Fruit fly (Drosophila melanogaster) whole organism, embryonic: ENCODE data around the gene CG4461.

Experiments
- Adf1 ChIP-seq: fragments of 200-800 bp; sonication (Bioruptor generic); IDR thresholded peaks from 2 replicates; pipeline ENCODE4 v1.3.6; 2022; ENCODE audit warnings: missing biosample characterization, missing genetic modification characterization
- Atf6 ChIP-seq: fragments of 200-800 bp; sonication (Bioruptor generic); IDR thresholded peaks from 2 replicates; pipeline ENCODE4 v1.3.6; 2022; ENCODE audit warnings: missing biosample characterization, missing genetic modification characterization
- BtbVII ChIP-seq: fragments of 200-800 bp; sonication (Bioruptor generic); optimal IDR thresholded peaks from 3 replicates; lab custom pipeline; 2017; ENCODE audit warnings: missing biosample characterization, mild to moderate bottlenecking, missing genetic modification characterization
- CG11247 ChIP-seq: fragments of 200-800 bp; sonication (Bioruptor generic); IDR thresholded peaks from 2 replicates; pipeline ENCODE4 v1.3.6; 2022; ENCODE audit warnings: missing biosample characterization, missing genetic modification characterization
- CG12769 ChIP-seq: fragments of 200-800 bp; sonication (Bioruptor generic); optimal IDR thresholded peaks from 2 replicates; lab custom pipeline; 2019; ENCODE audit warnings: missing biosample characterization, mild to moderate bottlenecking, missing genetic modification characterization, moderate library complexity
- CG13287 ChIP-seq: fragments of 200-800 bp; sonication (Bioruptor generic); IDR thresholded peaks from 2 replicates; pipeline ENCODE4 v1.3.6; 2022; ENCODE audit warnings: missing biosample characterization, missing genetic modification characterization; ENCODE audit not compliant: partially characterized antibody
- CG13296 ChIP-seq: fragments of 200-800 bp; sonication (Bioruptor generic); optimal IDR thresholded peaks from 3 replicates; lab custom pipeline; 2018; ENCODE audit warnings: missing biosample characterization, mild to moderate bottlenecking, missing genetic modification characterization
- CG13894 ChIP-seq: fragments of 200-800 bp; sonication (Bioruptor generic); optimal IDR thresholded peaks from 3 replicates; lab custom pipeline; 2018; ENCODE audit warnings: missing biosample characterization, mild to moderate bottlenecking, missing genetic modification characterization, moderate library complexity
- CG14710 ChIP-seq: fragments of 200-800 bp; sonication (Bioruptor generic); optimal IDR thresholded peaks from 3 replicates; lab custom pipeline; 2019; ENCODE audit warnings: missing biosample characterization, mild to moderate bottlenecking, missing genetic modification characterization, moderate library complexity
- CG1647 ChIP-seq: fragments of 200-800 bp; sonication (Bioruptor generic); optimal IDR thresholded peaks from 3 replicates; lab custom pipeline; 2016; ENCODE audit warnings: missing biosample characterization, missing genetic modification characterization
- CG16813 ChIP-seq: fragments of 200-800 bp; sonication (Bioruptor generic); IDR thresholded peaks from 3 replicates; pipeline ENCODE4 v1.3.6; 2022; ENCODE audit warnings: missing biosample characterization, missing genetic modification characterization; ENCODE audit not compliant: partially characterized antibody
- CG17568 ChIP-seq: fragments of 200-800 bp; sonication (Bioruptor generic); optimal IDR thresholded peaks from 2 replicates; lab custom pipeline; 2018; ENCODE audit warnings: missing biosample characterization, mild to moderate bottlenecking, missing genetic modification characterization, moderate library complexity
- CG17802 ChIP-seq: fragments of 200-800 bp; sonication (Bioruptor generic); optimal IDR thresholded peaks from 2 replicates; lab custom pipeline; 2018; ENCODE audit warnings: missing biosample characterization, mild to moderate bottlenecking, missing genetic modification characterization, moderate library complexity
- CG18764 ChIP-seq: fragments of 200-800 bp; sonication (Bioruptor generic); optimal IDR thresholded peaks from 3 replicates; lab custom pipeline; 2016; ENCODE audit warnings: missing biosample characterization, missing genetic modification characterization
- CG2199 ChIP-seq: fragments of 200-800 bp; sonication (Bioruptor generic); IDR thresholded peaks from 3 replicates; pipeline ENCODE4 v1.3.6; 2022; ENCODE audit warnings: missing biosample characterization, missing genetic modification characterization
- CG34376 ChIP-seq: fragments of 200-800 bp; sonication (Bioruptor generic); optimal IDR thresholded peaks from 2 replicates; lab custom pipeline; 2018; ENCODE audit warnings: missing biosample characterization, mild to moderate bottlenecking, missing genetic modification characterization
- CG3995 ChIP-seq: fragments of 200-800 bp; sonication (Bioruptor generic); optimal IDR thresholded peaks from 3 replicates; lab custom pipeline; 2016; ENCODE audit warnings: missing biosample characterization, missing genetic modification characterization
- CG5245 ChIP-seq: fragments of 200-800 bp; sonication (Bioruptor generic); optimal IDR thresholded peaks from 3 replicates; lab custom pipeline; 2016; ENCODE audit warnings: missing biosample characterization, missing genetic modification characterization
- CG6654 ChIP-seq: fragments of 200-800 bp; sonication (Bioruptor generic); optimal IDR thresholded peaks from 2 replicates; lab custom pipeline; 2017; ENCODE audit warnings: missing biosample characterization, mild to moderate bottlenecking, missing genetic modification characterization
- CG6765 ChIP-seq: fragments of 200-800 bp; sonication (Bioruptor generic); optimal IDR thresholded peaks from 3 replicates; lab custom pipeline; 2017; ENCODE audit warnings: missing biosample characterization, mild to moderate bottlenecking, missing genetic modification characterization
- CG7839 ChIP-seq: fragments of 200-800 bp; sonication (Bioruptor generic); optimal IDR thresholded peaks from 3 replicates; lab custom pipeline; 2018; ENCODE audit warnings: missing biosample characterization, mild to moderate bottlenecking, missing genetic modification characterization, moderate library complexity
- CG9437 ChIP-seq: fragments of 200-800 bp; sonication (Bioruptor generic); optimal IDR thresholded peaks from 2 replicates; lab custom pipeline; 2018; ENCODE audit warnings: missing biosample characterization, mild to moderate bottlenecking, missing genetic modification characterization
- Camta ChIP-seq: fragments of 200-800 bp; sonication (Bioruptor generic); optimal IDR thresholded peaks from 2 replicates; lab custom pipeline; 2016; ENCODE audit warnings: missing biosample characterization, missing genetic modification characterization
- CoRest ChIP-seq: fragments of 200-800 bp; sonication (Bioruptor generic); optimal IDR thresholded peaks from 3 replicates; lab custom pipeline; 2018; ENCODE audit warnings: missing biosample characterization, mild to moderate bottlenecking, missing genetic modification characterization, moderate library complexity
- Dll ChIP-seq: fragments of 200-800 bp; sonication (Bioruptor generic); IDR thresholded peaks from 4 replicates; pipeline ENCODE4 v1.3.6; 2022; ENCODE audit warnings: missing biosample characterization, missing genetic modification characterization; ENCODE audit not compliant: partially characterized antibody
- E2f1 ChIP-seq: fragments of 200-800 bp; sonication (Bioruptor generic); IDR thresholded peaks from 2 replicates; pipeline ENCODE4 v1.3.6; 2022; ENCODE audit warnings: missing biosample characterization, missing genetic modification characterization
- Gug ChIP-seq: fragments of 200-800 bp; sonication (Bioruptor generic); IDR thresholded peaks from 4 replicates; pipeline ENCODE4 v1.3.6; 2022; ENCODE audit warnings: missing biosample characterization, missing genetic modification characterization
- Kr ChIP-seq: fragments of 200-800 bp; sonication (Bioruptor generic); optimal IDR thresholded peaks from 2 replicates; lab custom pipeline; 2017; ENCODE audit warnings: missing biosample characterization, mild to moderate bottlenecking, missing genetic modification characterization
- MESR4 ChIP-seq: fragments of 200-800 bp; sonication (Bioruptor generic); optimal IDR thresholded peaks from 2 replicates; lab custom pipeline; 2018; ENCODE audit warnings: missing biosample characterization, mild to moderate bottlenecking, missing genetic modification characterization, moderate library complexity
- Mad ChIP-seq: fragments of 200-800 bp; sonication (Bioruptor generic); optimal IDR thresholded peaks from 2 replicates; lab custom pipeline; 2016; ENCODE audit warnings: missing biosample characterization, missing genetic modification characterization
- Med ChIP-seq: fragments of 200-800 bp; sonication (Bioruptor generic); peaks from one replicate; lab custom pipeline; 2016; ENCODE audit warnings: missing biosample characterization, missing genetic modification characterization, mild to moderate bottlenecking, inconsistent platforms, moderate library complexity
- Nf-YC ChIP-seq: fragments of 200-800 bp; optimal IDR thresholded peaks from 3 replicates; lab custom pipeline; 2019; ENCODE audit warnings: missing biosample characterization, mild to moderate bottlenecking, missing genetic modification characterization, moderate library complexity
- Scr ChIP-seq: fragments of 200-800 bp; sonication (Bioruptor generic); IDR thresholded peaks from 2 replicates; pipeline ENCODE4 v1.3.6; 2022; ENCODE audit warnings: missing biosample characterization, missing genetic modification characterization; ENCODE audit not compliant: partially characterized antibody
- Sox100B ChIP-seq: fragments of 200-800 bp; sonication (Bioruptor generic); optimal IDR thresholded peaks from 3 replicates; lab custom pipeline; 2018; ENCODE audit warnings: missing biosample characterization, mild to moderate bottlenecking, missing genetic modification characterization
- Stat92E ChIP-seq, 3 experiments: fragments of >200 bp in 2 of 3; fragments of 200-800 bp in 1 of 3; sonication (Bioruptor generic) in 1 of 3; optimal IDR thresholded peaks; 2 replicates each; lab custom pipeline; 2017 to 2019; ENCODE audit warnings: missing biosample characterization in 3 of 3, missing genetic modification characterization in 3 of 3, mild to moderate bottlenecking in 1 of 3, moderate library complexity in 1 of 3
- abd-A ChIP-seq: fragments of 200-800 bp; sonication (Bioruptor generic); optimal IDR thresholded peaks from 3 replicates; lab custom pipeline; 2019; ENCODE audit warnings: missing biosample characterization, mild to moderate bottlenecking, missing genetic modification characterization, moderate library complexity
- bowl ChIP-seq: fragments of 200-800 bp; sonication (Bioruptor generic); IDR thresholded peaks from 2 replicates; pipeline ENCODE4 v1.3.6; 2022; ENCODE audit warnings: missing biosample characterization, missing genetic modification characterization
- chinmo ChIP-seq: fragments of 200-800 bp; sonication (Bioruptor generic); IDR thresholded peaks from 4 replicates; pipeline ENCODE4 v1.3.6; 2022; ENCODE audit warnings: missing biosample characterization, missing genetic modification characterization; ENCODE audit not compliant: partially characterized antibody
- ci ChIP-seq: fragments of 200-800 bp; sonication (Bioruptor generic); IDR thresholded peaks from 3 replicates; pipeline ENCODE4 v1.3.6; 2022; ENCODE audit warnings: missing biosample characterization, missing genetic modification characterization
- gcm ChIP-seq: fragments of 200-800 bp; sonication (Bioruptor generic); optimal IDR thresholded peaks from 2 replicates; lab custom pipeline; 2019; ENCODE audit warnings: missing biosample characterization, mild to moderate bottlenecking, missing genetic modification characterization, moderate library complexity
- hkb ChIP-seq, 2 experiments: fragments of 200-800 bp in 1 of 2; fragments of >200 bp in 1 of 2; sonication (Bioruptor generic) in 1 of 2; IDR thresholded peaks in 1 of 2; optimal IDR thresholded peaks in 1 of 2; 2 replicates each; pipeline versions ENCODE4 v1.3.6 to Lab custom; 2017 to 2022; ENCODE audit warnings: missing biosample characterization in 1 of 2, missing genetic modification characterization in 1 of 2
- ind ChIP-seq: fragments of 200-800 bp; sonication (Bioruptor generic); optimal IDR thresholded peaks from 3 replicates; lab custom pipeline; 2016; ENCODE audit warnings: missing biosample characterization, missing genetic modification characterization
- jigr1 ChIP-seq: fragments of 200-800 bp; sonication (Bioruptor generic); IDR thresholded peaks from 3 replicates; pipeline ENCODE4 v1.3.6; 2022; ENCODE audit warnings: missing biosample characterization, missing genetic modification characterization
- kay ChIP-seq: fragments of 200-800 bp; sonication (Bioruptor generic); optimal IDR thresholded peaks from 2 replicates; lab custom pipeline; 2016; ENCODE audit warnings: missing biosample characterization, missing genetic modification characterization
- odd ChIP-seq: fragments of 200-800 bp; sonication (Bioruptor generic); optimal IDR thresholded peaks from 2 replicates; lab custom pipeline; 2017; ENCODE audit warnings: missing biosample characterization, mild to moderate bottlenecking, missing genetic modification characterization
- prd ChIP-seq, 3 experiments: fragments of >200 bp in 2 of 3; fragments of 200-800 bp in 1 of 3; sonication (Bioruptor generic) in 1 of 3; optimal IDR thresholded peaks in 2 of 3; IDR thresholded peaks in 1 of 3; 2 replicates in 2 of 3; 3 replicates in 1 of 3; pipeline versions ENCODE4 v1.3.6 to Lab custom; 2017 to 2022; ENCODE audit warnings: missing biosample characterization in 1 of 3, missing genetic modification characterization in 1 of 3
- so ChIP-seq: fragments of 200-800 bp; sonication (Bioruptor generic); IDR thresholded peaks from 3 replicates; pipeline ENCODE4 v1.3.6; 2022; ENCODE audit warnings: missing biosample characterization, missing genetic modification characterization
- sug ChIP-seq: fragments of 200-800 bp; optimal IDR thresholded peaks from 2 replicates; lab custom pipeline; 2019; ENCODE audit warnings: missing biosample characterization, mild to moderate bottlenecking, missing genetic modification characterization, moderate library complexity
- zf30C ChIP-seq: fragments of 200-800 bp; sonication (Bioruptor generic); optimal IDR thresholded peaks from 3 replicates; lab custom pipeline; 2018; ENCODE audit warnings: missing biosample characterization, mild to moderate bottlenecking, missing genetic modification characterization
- zfh1 ChIP-seq: fragments of 200-800 bp; sonication (Bioruptor generic); IDR thresholded peaks from 3 replicates; pipeline ENCODE4 v1.3.6; 2022; ENCODE audit warnings: missing biosample characterization, missing genetic modification characterization

Gene CG4461

dm6 chr3L:9360217-9360692 is 15.0 kb upstream of the CG4461 start, which contains the start of gene Pdxk (continued):
- no peak for TF ChIP-seq prd (optimal IDR thresholded peaks at IDR 0.05; lab: Kevin White, UChicago)
- TF ChIP-seq prd (GFP tag; IDR thresholded peaks at IDR 0.05; lab: Robert Waterston, UW) = no peak
- peak; percentile 45 for TF ChIP-seq Nf-YC (tag; lab: Kevin White, UChicago)
- TF ChIP-seq CG6654 (GFP tag; lab: Kevin White, UChicago) = no peak
- peak; percentile 77; the same call in 3 of the 4 replicates for TF ChIP-seq chinmo
- no peak for TF ChIP-seq CG3995 (GFP tag; lab: Kevin White, UChicago)
- TF ChIP-seq CG12769 = peak; percentile 10
- TF ChIP-seq Dll (GFP tag; lab: Robert Waterston, UW) = 0 out of 4 replicates have a peak, but pooled peaks have one; percentile 40
- peak; percentile 12 for TF ChIP-seq CoRest
- TF ChIP-seq zf30C (GFP tag; lab: Kevin White, UChicago) = no peak
- no peak for TF ChIP-seq CG5245 (GFP tag; lab: Kevin White, UChicago)
- TF ChIP-seq abd-A = no peak
- peak; percentile 47 for TF ChIP-seq CG9437
- TF ChIP-seq BtbVII = peak; percentile 24
- no peak for TF ChIP-seq Mad (GFP tag; lab: Kevin White, UChicago)
- no peak for TF ChIP-seq jigr1 (GFP tag; lab: Robert Waterston, UW)
- TF ChIP-seq Stat92E (GFP tag; optimal IDR thresholded peaks at IDR 0.05; lab: Kevin White, UChicago) = no peak
- TF ChIP-seq Sox100B (GFP tag; lab: Kevin White, UChicago) = no peak
- peak; percentile 10; the same call in 1 of the 2 replicates for TF ChIP-seq E2f1
- no peak for TF ChIP-seq bowl (GFP tag; lab: Robert Waterston, UW)
- no peak for TF ChIP-seq hkb (optimal IDR thresholded peaks at IDR 0.05; lab: Kevin White, UChicago)
- peak; percentile 37 for TF ChIP-seq hkb (GFP tag; IDR thresholded peaks at IDR 0.05; lab: Robert Waterston, UW)
- TF ChIP-seq Gug (GFP tag; lab: Robert Waterston, UW) = no peak
- TF ChIP-seq CG13287 (GFP tag; lab: Robert Waterston, UW) = peak; percentile 48
- TF ChIP-seq CG1647 = no peak
- TF ChIP-seq CG11247 = no peak
- TF ChIP-seq Atf6 (GFP tag; lab: Robert Waterston, UW) = no peak
- TF ChIP-seq so (GFP tag; lab: Robert Waterston, UW) = peak; percentile 40; the same call in 1 of the 3 replicates
- 0 out of 3 replicates have a peak, but pooled peaks have one; percentile 19 for TF ChIP-seq CG16813 (GFP tag; lab: Robert Waterston, UW)
- peak; percentile 53 for TF ChIP-seq MESR4 (GFP tag; lab: Kevin White, UChicago)
- TF ChIP-seq Med = peak; percentile 81
- TF ChIP-seq odd (GFP tag; lab: Kevin White, UChicago) = peak; percentile 53
- TF ChIP-seq Scr (GFP tag; lab: Robert Waterston, UW) = 0 out of 2 replicates have a peak, but pooled peaks have one; percentile 39
- no peak for TF ChIP-seq Camta
- no peak for TF ChIP-seq CG2199 (GFP tag; lab: Robert Waterston, UW)
- TF ChIP-seq CG14710 (tag; lab: Kevin White, UChicago) = peak; percentile 25
- peak; percentile 3 for TF ChIP-seq CG17568 (GFP tag; lab: Kevin White, UChicago)
- 0 out of 2 replicates have a peak, but pooled peaks have one; percentile 5 for TF ChIP-seq Adf1 (GFP tag; lab: Robert Waterston, UW)
- TF ChIP-seq gcm (GFP tag; lab: Kevin White, UChicago) = peak; percentile 35
- TF ChIP-seq CG18764 = no peak
- no peak for TF ChIP-seq Kr

dm6 chr3L:9361894-9362293 is 13.3 kb upstream of the CG4461 start, which contains the start of gene CG34456:
Gene CG34456 (plus strand): TSS chr3L:9362108.
- TF ChIP-seq CG6765 (GFP tag; lab: Kevin White, UChicago) (no peak), ind (GFP tag; lab: Kevin White, UChicago) (no peak), CG17802 (no peak), CG34376 (GFP tag; lab: Kevin White, UChicago) (peak; percentile 25), CG13296 (GFP tag; lab: Kevin White, UChicago) (peak; percentile 26), kay (GFP tag; lab: Kevin White, UChicago) (no peak), sug (peak; percentile 9), ci (GFP tag; lab: Robert Waterston, UW) (no peak), CG13894 (tag; lab: Kevin White, UChicago) (peak; percentile 2), CG7839 (tag; lab: Kevin White, UChicago) (no peak), zfh1 (GFP tag; lab: Robert Waterston, UW) (no peak)
- TF ChIP-seq, all 482 proteins: peak for 4
